Fruit fly (Drosophila melanogaster) whole organism, embryonic: ENCODE data around the gene AstA-R1.

ENCODE experiments used
- Abd-B ChIP-seq: fragments of 200-800 bp; sonication (Bioruptor generic); optimal IDR thresholded peaks from 2 replicates; lab custom pipeline; 2018; ENCODE audit warnings: missing biosample characterization, mild to moderate bottlenecking, missing genetic modification characterization, moderate library complexity
- CG10462 ChIP-seq: fragments of 200-800 bp; sonication (Bioruptor generic); optimal IDR thresholded peaks from 2 replicates; lab custom pipeline; 2016; ENCODE audit warnings: missing biosample characterization, missing genetic modification characterization
- CG11093 ChIP-seq: fragments of 200-800 bp; sonication (Bioruptor generic); IDR thresholded peaks from 3 replicates; pipeline ENCODE4 v1.3.6; 2022; ENCODE audit warnings: missing biosample characterization, missing genetic modification characterization
- CG12104 ChIP-seq: fragments of 200-800 bp; sonication (Bioruptor generic); optimal IDR thresholded peaks from 3 replicates; lab custom pipeline; 2016; ENCODE audit warnings: missing biosample characterization, missing genetic modification characterization
- CG12659 ChIP-seq: fragments of 200-800 bp; sonication (Bioruptor generic); optimal IDR thresholded peaks from 3 replicates; lab custom pipeline; 2017; ENCODE audit warnings: mild to moderate bottlenecking, missing biosample characterization, missing genetic modification reagents, missing genetic modification characterization
- CG13775 ChIP-seq: fragments of 200-800 bp; sonication (Bioruptor generic); optimal IDR thresholded peaks from 3 replicates; lab custom pipeline; 2017; ENCODE audit warnings: missing biosample characterization, mild to moderate bottlenecking, missing genetic modification characterization
- CG14710 ChIP-seq: fragments of 200-800 bp; sonication (Bioruptor generic); optimal IDR thresholded peaks from 3 replicates; lab custom pipeline; 2019; ENCODE audit warnings: missing biosample characterization, mild to moderate bottlenecking, missing genetic modification characterization, moderate library complexity
- CG1602 ChIP-seq: fragments of 200-800 bp; sonication (Bioruptor generic); optimal IDR thresholded peaks from 3 replicates; lab custom pipeline; 2016; ENCODE audit warnings: missing biosample characterization, missing genetic modification characterization
- CG16863 ChIP-seq: fragments of 200-800 bp; sonication (Bioruptor generic); optimal IDR thresholded peaks from 3 replicates; lab custom pipeline; 2016; ENCODE audit warnings: missing biosample characterization, missing genetic modification characterization
- CG17612 ChIP-seq: fragments of 200-800 bp; sonication (Bioruptor generic); IDR thresholded peaks from 2 replicates; pipeline ENCODE4 v1.3.6; 2022; ENCODE audit warnings: missing biosample characterization, missing genetic modification characterization
- CG17802 ChIP-seq: fragments of 200-800 bp; sonication (Bioruptor generic); optimal IDR thresholded peaks from 2 replicates; lab custom pipeline; 2018; ENCODE audit warnings: missing biosample characterization, mild to moderate bottlenecking, missing genetic modification characterization, moderate library complexity
- CG18599 ChIP-seq: fragments of 200-800 bp; sonication (Bioruptor generic); optimal IDR thresholded peaks from 3 replicates; lab custom pipeline; 2017; ENCODE audit warnings: missing biosample characterization, missing genetic modification characterization, mild to moderate bottlenecking, moderate library complexity, missing genetic modification reagents
- CG2678 ChIP-seq: fragments of 200-800 bp; sonication (Bioruptor generic); optimal IDR thresholded peaks from 3 replicates; lab custom pipeline; 2019; ENCODE audit warnings: missing biosample characterization, mild to moderate bottlenecking, missing genetic modification characterization, moderate library complexity
- CG3163 ChIP-seq: fragments of 200-800 bp; sonication (Bioruptor generic); optimal IDR thresholded peaks from 3 replicates; lab custom pipeline; 2016; ENCODE audit warnings: missing biosample characterization, missing genetic modification characterization
- CG4360 ChIP-seq: fragments of 200-800 bp; sonication (Bioruptor generic); IDR thresholded peaks from 2 replicates; pipeline ENCODE4 v1.3.6; 2022; ENCODE audit warnings: missing biosample characterization, missing genetic modification characterization
- CG4820 ChIP-seq: fragments of 200-800 bp; sonication (Bioruptor generic); optimal IDR thresholded peaks from 3 replicates; lab custom pipeline; 2016; ENCODE audit warnings: missing biosample characterization, missing genetic modification characterization
- CG5180 ChIP-seq: fragments of 200-800 bp; sonication (Bioruptor generic); optimal IDR thresholded peaks from 3 replicates; lab custom pipeline; 2017; ENCODE audit warnings: missing biosample characterization, missing genetic modification characterization, mild to moderate bottlenecking, moderate library complexity, missing genetic modification reagents
- CG6254 ChIP-seq: fragments of 200-800 bp; sonication (Bioruptor generic); optimal IDR thresholded peaks from 3 replicates; lab custom pipeline; 2017; ENCODE audit warnings: mild to moderate bottlenecking, missing biosample characterization, missing genetic modification reagents, missing genetic modification characterization
- CG8388 ChIP-seq: fragments of 200-800 bp; sonication (Bioruptor generic); optimal IDR thresholded peaks from 2 replicates; lab custom pipeline; 2019; ENCODE audit warnings: missing biosample characterization, mild to moderate bottlenecking, missing genetic modification characterization, moderate library complexity
- CG8924 ChIP-seq: fragments of 200-800 bp; optimal IDR thresholded peaks from 3 replicates; lab custom pipeline; 2019; ENCODE audit warnings: missing biosample characterization, mild to moderate bottlenecking, missing genetic modification characterization, moderate library complexity
- CG8944 ChIP-seq: fragments of 200-800 bp; sonication (Bioruptor generic); optimal IDR thresholded peaks from 3 replicates; lab custom pipeline; 2016; ENCODE audit warnings: missing biosample characterization, missing genetic modification characterization
- CG9437 ChIP-seq: fragments of 200-800 bp; sonication (Bioruptor generic); optimal IDR thresholded peaks from 2 replicates; lab custom pipeline; 2018; ENCODE audit warnings: missing biosample characterization, mild to moderate bottlenecking, missing genetic modification characterization
- CG9876 ChIP-seq: fragments of 200-800 bp; sonication (Bioruptor generic); optimal IDR thresholded peaks from 2 replicates; lab custom pipeline; 2016; ENCODE audit warnings: missing biosample characterization, missing genetic modification characterization
- CHES-1-like ChIP-seq: fragments of 200-800 bp; sonication (Bioruptor generic); optimal IDR thresholded peaks from 2 replicates; lab custom pipeline; 2016; ENCODE audit warnings: missing biosample characterization, missing genetic modification characterization
- Dp ChIP-seq: fragments of 200-800 bp; sonication (Bioruptor generic); optimal IDR thresholded peaks from 2 replicates; lab custom pipeline; 2018; ENCODE audit warnings: missing biosample characterization, mild to moderate bottlenecking, missing genetic modification characterization, moderate library complexity
- Fer1 ChIP-seq: fragments of 200-800 bp; sonication (Bioruptor generic); optimal IDR thresholded peaks from 2 replicates; lab custom pipeline; 2017; ENCODE audit warnings: missing biosample characterization, mild to moderate bottlenecking, missing genetic modification characterization
- Gug ChIP-seq: fragments of 200-800 bp; sonication (Bioruptor generic); IDR thresholded peaks from 4 replicates; pipeline ENCODE4 v1.3.6; 2022; ENCODE audit warnings: missing biosample characterization, missing genetic modification characterization
- HHEX ChIP-seq: fragments of 200-800 bp; sonication (Bioruptor generic); optimal IDR thresholded peaks from 3 replicates; lab custom pipeline; 2017; ENCODE audit warnings: missing biosample characterization, mild to moderate bottlenecking, missing genetic modification characterization, missing genetic modification reagents
- HLH4C ChIP-seq: fragments of 200-800 bp; sonication (Bioruptor generic); IDR thresholded peaks from 3 replicates; pipeline ENCODE4 v1.3.6; 2022; ENCODE audit warnings: missing biosample characterization, missing genetic modification characterization; ENCODE audit not compliant: partially characterized antibody
- Six4 ChIP-seq: fragments of 200-800 bp; sonication (Bioruptor generic); optimal IDR thresholded peaks from 2 replicates; lab custom pipeline; 2016; ENCODE audit warnings: missing biosample characterization, missing genetic modification characterization
- Ssrp ChIP-seq: fragments of 200-800 bp; sonication (Bioruptor generic); optimal IDR thresholded peaks from 2 replicates; lab custom pipeline; 2018; ENCODE audit warnings: missing biosample characterization, mild to moderate bottlenecking, missing genetic modification characterization, moderate library complexity
- Taf1 ChIP-seq: fragments of 200-800 bp; sonication (Bioruptor generic); IDR thresholded peaks from 2 replicates; pipeline ENCODE4 v1.3.6; 2022; ENCODE audit warnings: missing biosample characterization, missing genetic modification characterization
- Xrp1 ChIP-seq: fragments of 200-800 bp; sonication (Bioruptor generic); IDR thresholded peaks from 2 replicates; pipeline ENCODE4 v1.3.6; 2022; ENCODE audit warnings: missing biosample characterization, missing genetic modification characterization
- ash1 ChIP-seq: fragments of 200-800 bp; sonication (Bioruptor generic); optimal IDR thresholded peaks from 2 replicates; lab custom pipeline; 2018; ENCODE audit warnings: missing biosample characterization, mild to moderate bottlenecking, missing genetic modification characterization
- cas ChIP-seq: fragments of 200-800 bp; sonication (Bioruptor generic); IDR thresholded peaks from 2 replicates; pipeline ENCODE4 v1.3.6; 2022; ENCODE audit warnings: missing biosample characterization, missing genetic modification characterization
- chinmo ChIP-seq: fragments of 200-800 bp; sonication (Bioruptor generic); IDR thresholded peaks from 4 replicates; pipeline ENCODE4 v1.3.6; 2022; ENCODE audit warnings: missing biosample characterization, missing genetic modification characterization; ENCODE audit not compliant: partially characterized antibody
- dan ChIP-seq: fragments of 200-800 bp; sonication (Bioruptor generic); IDR thresholded peaks from 2 replicates; pipeline ENCODE4 v1.3.6; 2022; ENCODE audit warnings: missing biosample characterization, missing genetic modification characterization
- gfzf ChIP-seq: fragments of 200-800 bp; sonication (Bioruptor generic); optimal IDR thresholded peaks from 2 replicates; lab custom pipeline; 2016; ENCODE audit warnings: missing biosample characterization, mild to moderate bottlenecking, missing genetic modification characterization, moderate library complexity
- grn ChIP-seq: fragments of 200-800 bp; sonication (Bioruptor generic); optimal IDR thresholded peaks from 3 replicates; lab custom pipeline; 2017; ENCODE audit warnings: missing biosample characterization, missing genetic modification characterization
- ham ChIP-seq: fragments of 200-800 bp; sonication (Bioruptor generic); IDR thresholded peaks from 2 replicates; pipeline ENCODE4 v1.3.6; 2022; ENCODE audit warnings: missing biosample characterization, missing genetic modification characterization
- hkb ChIP-seq, 2 experiments: fragments of 200-800 bp in 1 of 2; fragments of >200 bp in 1 of 2; sonication (Bioruptor generic) in 1 of 2; IDR thresholded peaks in 1 of 2; optimal IDR thresholded peaks in 1 of 2; 2 replicates each; pipeline versions ENCODE4 v1.3.6 to Lab custom; 2017 to 2022; ENCODE audit warnings: missing biosample characterization in 1 of 2, missing genetic modification characterization in 1 of 2
- lilli ChIP-seq: fragments of 200-800 bp; sonication (Bioruptor generic); optimal IDR thresholded peaks from 3 replicates; lab custom pipeline; 2016; ENCODE audit warnings: missing biosample characterization, missing genetic modification characterization
- maf-S ChIP-seq: fragments of 200-800 bp; sonication (Bioruptor generic); optimal IDR thresholded peaks from 2 replicates; lab custom pipeline; 2016; ENCODE audit warnings: missing biosample characterization, missing genetic modification characterization
- sna ChIP-seq: fragments of 200-800 bp; sonication (Bioruptor generic); IDR thresholded peaks from 2 replicates; pipeline ENCODE4 v1.3.6; 2022; ENCODE audit warnings: missing biosample characterization, missing genetic modification characterization; ENCODE audit not compliant: partially characterized antibody
- unpg ChIP-seq: fragments of 200-800 bp; sonication (Bioruptor generic); optimal IDR thresholded peaks from 3 replicates; lab custom pipeline; 2018; ENCODE audit warnings: missing biosample characterization, mild to moderate bottlenecking, missing genetic modification characterization, moderate library complexity
- wek ChIP-seq: fragments of 200-800 bp; sonication (Bioruptor generic); optimal IDR thresholded peaks from 3 replicates; lab custom pipeline; 2018; ENCODE audit warnings: missing biosample characterization, mild to moderate bottlenecking, missing genetic modification characterization, moderate library complexity
- zen ChIP-seq: fragments of 200-800 bp; sonication (Bioruptor generic); optimal IDR thresholded peaks from 3 replicates; lab custom pipeline; 2018; ENCODE audit warnings: missing biosample characterization, mild to moderate bottlenecking, missing genetic modification characterization, moderate library complexity

AstA-R1 gene

DNA sequence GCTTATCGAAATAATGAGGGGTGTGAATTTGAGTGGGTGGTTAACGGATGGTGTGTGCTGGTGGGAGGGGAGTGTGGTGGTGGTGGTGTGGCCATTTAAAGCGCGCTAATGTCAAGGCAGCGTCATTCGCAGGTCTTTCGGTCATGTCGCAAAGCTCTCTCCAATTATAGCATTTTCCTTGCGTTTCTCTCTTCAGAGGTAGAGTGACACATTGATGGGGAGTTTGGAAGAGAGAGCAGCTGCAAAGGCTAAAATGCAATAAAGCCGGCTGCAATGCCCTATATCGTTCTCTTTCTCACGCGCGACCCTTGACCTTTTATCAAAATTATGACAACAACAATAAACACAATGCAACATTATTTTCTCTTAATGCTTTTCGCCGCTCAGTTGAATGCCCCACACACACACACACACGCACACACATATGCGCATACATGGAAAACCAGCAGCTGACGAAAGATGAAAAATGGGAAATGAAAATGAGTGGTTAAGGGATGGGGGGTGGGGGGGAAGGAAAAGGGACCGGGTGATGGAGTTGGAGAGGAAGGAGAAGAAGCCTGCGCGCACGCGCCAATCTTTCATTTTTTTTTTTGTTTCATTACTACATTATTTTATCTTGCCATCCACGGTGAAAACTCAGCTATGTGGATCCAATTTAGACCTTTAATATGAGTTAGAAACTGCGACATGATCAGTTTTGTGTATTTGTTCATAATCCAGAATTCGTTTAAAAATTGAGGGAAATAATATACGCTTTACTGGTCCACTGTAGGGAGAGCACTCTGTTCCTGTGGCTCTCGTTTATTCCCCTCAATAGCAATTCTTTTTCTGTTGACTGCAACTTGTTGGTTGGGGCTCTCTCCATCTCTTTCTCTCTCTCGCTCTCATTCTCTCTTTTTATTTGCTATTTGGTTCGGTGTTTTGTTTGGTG lies 117.6 kb downstream of the AstA-R1 start (continued):
- TF ChIP-seq CG4820 (GFP tag; lab: Kevin White, UChicago) = peak; percentile 61
- TF ChIP-seq Dp (GFP tag; lab: Kevin White, UChicago) = no peak
- peak; percentile 76 for TF ChIP-seq CG12659 (GFP tag; lab: Kevin White, UChicago)
- TF ChIP-seq lilli (GFP tag; lab: Kevin White, UChicago) = peak; percentile 81
- TF ChIP-seq CG12104 (GFP tag; lab: Kevin White, UChicago) = peak; percentile 54
- TF ChIP-seq Xrp1 (GFP tag; lab: Robert Waterston, UW) = peak; percentile 84
- TF ChIP-seq CG18599 (GFP tag; lab: Kevin White, UChicago) = peak; percentile 88
- peak; percentile 27 for TF ChIP-seq CG9876 (GFP tag; lab: Kevin White, UChicago)
- TF ChIP-seq ham (GFP tag; lab: Robert Waterston, UW) = no peak
- TF ChIP-seq dan (GFP tag; lab: Robert Waterston, UW) = peak; percentile 60; the same call in 1 of the 2 replicates
- TF ChIP-seq cas (GFP tag; lab: Robert Waterston, UW) = no peak
- peak; percentile 51 for TF ChIP-seq wek (GFP tag; lab: Kevin White, UChicago)
- TF ChIP-seq CG16863 (GFP tag; lab: Kevin White, UChicago) = peak; percentile 76
- peak; percentile 73 for TF ChIP-seq CG14710 (tag; lab: Kevin White, UChicago)
- peak; percentile 44 for TF ChIP-seq grn (GFP tag; lab: Kevin White, UChicago)
- TF ChIP-seq chinmo (GFP tag; lab: Robert Waterston, UW) = 0 out of 4 replicates have a peak, but pooled peaks have one; percentile 9
- TF ChIP-seq Taf1 (GFP tag; lab: Robert Waterston, UW) = peak; percentile 50; the same call in 1 of the 2 replicates
- peak; percentile 55 for TF ChIP-seq zen (tag; lab: Kevin White, UChicago)
- peak; percentile 59 for TF ChIP-seq CG10462
- peak; percentile 81 for TF ChIP-seq Fer1 (GFP tag; lab: Kevin White, UChicago)
- TF ChIP-seq CG8924 (tag; lab: Kevin White, UChicago) = peak; percentile 76
- peak; percentile 59 for TF ChIP-seq maf-S (GFP tag; lab: Kevin White, UChicago)
- no peak for TF ChIP-seq HLH4C (GFP tag; lab: Robert Waterston, UW)
- peak; percentile 79 for TF ChIP-seq Gug
- TF ChIP-seq hkb (optimal IDR thresholded peaks at IDR 0.05; lab: Kevin White, UChicago) = no peak
- peak; percentile 84 for TF ChIP-seq hkb (GFP tag; IDR thresholded peaks at IDR 0.05; lab: Robert Waterston, UW)
- TF ChIP-seq ash1 = no peak
- peak; percentile 47 for TF ChIP-seq CG9437 (GFP tag; lab: Kevin White, UChicago)
- peak; percentile 76 for TF ChIP-seq CG5180 (GFP tag; lab: Kevin White, UChicago)
- TF ChIP-seq gfzf (GFP tag; lab: Kevin White, UChicago) = no peak
- TF ChIP-seq CG13775 (GFP tag; lab: Kevin White, UChicago) = peak; percentile 62
- TF ChIP-seq CG17802 = peak; percentile 0
- peak; percentile 72 for TF ChIP-seq CG8388 (GFP tag; lab: Kevin White, UChicago)
- peak; percentile 69 for TF ChIP-seq CG6254 (GFP tag; lab: Kevin White, UChicago)
- peak; percentile 67 for TF ChIP-seq CG8944 (GFP tag; lab: Kevin White, UChicago)
- TF ChIP-seq CG2678 (tag; lab: Kevin White, UChicago) = peak; percentile 85
- peak; percentile 67 for TF ChIP-seq CHES-1-like (GFP tag; lab: Kevin White, UChicago)
- peak; percentile 81 for TF ChIP-seq unpg (GFP tag; lab: Kevin White, UChicago)
- TF ChIP-seq CG11093 (GFP tag; lab: Robert Waterston, UW) = peak; percentile 75; the same call in 2 of the 3 replicates
- TF ChIP-seq CG3163 (GFP tag; lab: Kevin White, UChicago) = peak; percentile 84
- peak; percentile 73 for TF ChIP-seq CG1602 (GFP tag; lab: Kevin White, UChicago)
- no peak for TF ChIP-seq sna (GFP tag; lab: Robert Waterston, UW)
- TF ChIP-seq Abd-B = peak; percentile 56
- TF ChIP-seq CG17612 (GFP tag; lab: Robert Waterston, UW) = no peak
- peak; percentile 62 for TF ChIP-seq CG4360 (GFP tag; lab: Robert Waterston, UW)
- TF ChIP-seq Ssrp (tag; lab: Kevin White, UChicago) = peak; percentile 70
- peak; percentile 69 for TF ChIP-seq HHEX
- TF ChIP-seq Six4 (GFP tag; lab: Kevin White, UChicago) = peak; percentile 37
